Fruit fly (Drosophila melanogaster) whole organism, embryonic: ENCODE data around the gene Nrx-IV.
A peak's percentile ranks its signal among the peaks of the same experiment; 100 is the strongest.

ENCODE experiments used
- Bgb ChIP-seq: fragments of 200-800 bp; sonication (Bioruptor generic); IDR thresholded peaks from 2 replicates; pipeline ENCODE4 v1.3.6; 2022; ENCODE audit warnings: missing biosample characterization, missing genetic modification characterization; ENCODE audit not compliant: partially characterized antibody
- CG10565 ChIP-seq: fragments of 200-800 bp; sonication (Bioruptor generic); optimal IDR thresholded peaks from 3 replicates; lab custom pipeline; 2016; ENCODE audit warnings: missing biosample characterization, mild to moderate bottlenecking, missing genetic modification characterization
- CG11456 ChIP-seq: fragments of 200-800 bp; sonication (Bioruptor generic); IDR thresholded peaks from 3 replicates; pipeline ENCODE4 v1.3.6; 2022; ENCODE audit warnings: missing biosample characterization, missing genetic modification characterization
- CG11504 ChIP-seq: fragments of 200-800 bp; sonication (Bioruptor generic); optimal IDR thresholded peaks from 3 replicates; lab custom pipeline; 2019; ENCODE audit warnings: missing biosample characterization, mild to moderate bottlenecking, missing genetic modification characterization, moderate library complexity
- CG11696 ChIP-seq: fragments of 200-800 bp; sonication (Bioruptor generic); IDR thresholded peaks from 2 replicates; pipeline ENCODE4 v1.3.6; 2022; ENCODE audit warnings: missing biosample characterization, missing genetic modification characterization
- CG12219 ChIP-seq: fragments of 200-800 bp; sonication (Bioruptor generic); optimal IDR thresholded peaks from 3 replicates; lab custom pipeline; 2018; ENCODE audit warnings: missing biosample characterization, mild to moderate bottlenecking, missing genetic modification characterization
- CG12299 ChIP-seq: fragments of 200-800 bp; sonication (Bioruptor generic); optimal IDR thresholded peaks from 2 replicates; lab custom pipeline; 2018; ENCODE audit warnings: missing biosample characterization, mild to moderate bottlenecking, missing genetic modification characterization
- CG13424 ChIP-seq: fragments of 200-800 bp; sonication (Bioruptor generic); optimal IDR thresholded peaks from 2 replicates; lab custom pipeline; 2019; ENCODE audit warnings: missing biosample characterization, mild to moderate bottlenecking, missing genetic modification characterization, moderate library complexity
- CG14050 ChIP-seq: fragments of 200-800 bp; sonication (Bioruptor generic); IDR thresholded peaks from 3 replicates; pipeline ENCODE4 v1.3.6; 2022; ENCODE audit warnings: missing biosample characterization, missing genetic modification characterization
- CG15696 ChIP-seq: fragments of 200-800 bp; sonication (Bioruptor generic); optimal IDR thresholded peaks from 2 replicates; lab custom pipeline; 2019; ENCODE audit warnings: missing biosample characterization, mild to moderate bottlenecking, missing genetic modification characterization, moderate library complexity
- CG16815 ChIP-seq: fragments of 200-800 bp; sonication (Bioruptor generic); optimal IDR thresholded peaks from 3 replicates; lab custom pipeline; 2017; ENCODE audit warnings: missing biosample characterization, mild to moderate bottlenecking, missing genetic modification characterization
- CG17385 ChIP-seq: fragments of 200-800 bp; sonication (Bioruptor generic); optimal IDR thresholded peaks from 3 replicates; lab custom pipeline; 2018; ENCODE audit warnings: missing biosample characterization, mild to moderate bottlenecking, missing genetic modification characterization
- CG17802 ChIP-seq: fragments of 200-800 bp; sonication (Bioruptor generic); optimal IDR thresholded peaks from 2 replicates; lab custom pipeline; 2018; ENCODE audit warnings: missing biosample characterization, mild to moderate bottlenecking, missing genetic modification characterization, moderate library complexity
- CG2129 ChIP-seq: fragments of 200-800 bp; sonication (Bioruptor generic); IDR thresholded peaks from 2 replicates; pipeline ENCODE4 v1.3.6; 2022; ENCODE audit warnings: missing biosample characterization, missing genetic modification characterization; ENCODE audit not compliant: partially characterized antibody
- CG2678 ChIP-seq: fragments of 200-800 bp; sonication (Bioruptor generic); optimal IDR thresholded peaks from 3 replicates; lab custom pipeline; 2019; ENCODE audit warnings: missing biosample characterization, mild to moderate bottlenecking, missing genetic modification characterization, moderate library complexity
- CG2875 ChIP-seq: fragments of 200-800 bp; sonication (Bioruptor generic); optimal IDR thresholded peaks from 2 replicates; lab custom pipeline; 2017; ENCODE audit warnings: missing biosample characterization, mild to moderate bottlenecking, missing genetic modification characterization, missing genetic modification reagents
- CG30403 ChIP-seq: fragments of 200-800 bp; sonication (Bioruptor generic); optimal IDR thresholded peaks from 3 replicates; lab custom pipeline; 2016; ENCODE audit warnings: missing biosample characterization, missing genetic modification characterization
- CG3065 ChIP-seq: fragments of 200-800 bp; sonication (Bioruptor generic); optimal IDR thresholded peaks from 2 replicates; lab custom pipeline; 2016; ENCODE audit warnings: missing biosample characterization, missing genetic modification characterization
- CG3281 ChIP-seq: fragments of 200-800 bp; sonication (Bioruptor generic); optimal IDR thresholded peaks from 3 replicates; lab custom pipeline; 2017; ENCODE audit warnings: missing biosample characterization, mild to moderate bottlenecking, missing genetic modification characterization
- CG3847 ChIP-seq: fragments of 200-800 bp; sonication (Bioruptor generic); IDR thresholded peaks from 2 replicates; pipeline ENCODE4 v1.3.6; 2022; ENCODE audit warnings: missing biosample characterization, missing genetic modification characterization
- CG4617 ChIP-seq: fragments of 200-800 bp; sonication (Bioruptor generic); optimal IDR thresholded peaks from 3 replicates; lab custom pipeline; 2016; ENCODE audit warnings: missing biosample characterization, missing genetic modification characterization, borderline replicate concordance
- CG4854 ChIP-seq: fragments of 200-800 bp; sonication (Bioruptor generic); optimal IDR thresholded peaks from 2 replicates; lab custom pipeline; 2016; ENCODE audit warnings: missing biosample characterization, missing genetic modification characterization, inconsistent platforms
- CG6791 ChIP-seq: fragments of 200-800 bp; sonication (Bioruptor generic); IDR thresholded peaks from 3 replicates; pipeline ENCODE4 v1.3.6; 2022; ENCODE audit warnings: missing biosample characterization, missing genetic modification characterization; ENCODE audit not compliant: partially characterized antibody
- CG8388 ChIP-seq: fragments of 200-800 bp; sonication (Bioruptor generic); optimal IDR thresholded peaks from 2 replicates; lab custom pipeline; 2019; ENCODE audit warnings: missing biosample characterization, mild to moderate bottlenecking, missing genetic modification characterization, moderate library complexity
- CG9797 ChIP-seq: fragments of 200-800 bp; sonication (Bioruptor generic); optimal IDR thresholded peaks from 3 replicates; lab custom pipeline; 2018; ENCODE audit warnings: missing biosample characterization, mild to moderate bottlenecking, missing genetic modification characterization
- Dip3 ChIP-seq: fragments of 200-800 bp; sonication (Bioruptor generic); optimal IDR thresholded peaks from 3 replicates; lab custom pipeline; 2016; ENCODE audit warnings: missing biosample characterization, missing genetic modification characterization
- H15 ChIP-seq: fragments of 200-800 bp; sonication (Bioruptor generic); IDR thresholded peaks from 3 replicates; pipeline ENCODE4 v1.3.6; 2022; ENCODE audit warnings: missing biosample characterization, missing genetic modification characterization
- Hmx ChIP-seq: fragments of 200-800 bp; sonication (Bioruptor generic); optimal IDR thresholded peaks from 2 replicates; lab custom pipeline; 2016; ENCODE audit warnings: missing biosample characterization, missing genetic modification characterization
- Myb ChIP-seq: fragments of 200-800 bp; sonication (Bioruptor generic); optimal IDR thresholded peaks from 2 replicates; lab custom pipeline; 2016; ENCODE audit warnings: missing biosample characterization, missing genetic modification characterization
- Rx ChIP-seq: fragments of 200-800 bp; sonication (Bioruptor generic); IDR thresholded peaks from 2 replicates; pipeline ENCODE4 v1.3.6; 2022; ENCODE audit warnings: missing biosample characterization, missing genetic modification characterization
- Stat92E ChIP-seq, 3 experiments: fragments of >200 bp in 2 of 3; fragments of 200-800 bp in 1 of 3; sonication (Bioruptor generic) in 1 of 3; optimal IDR thresholded peaks; 2 replicates each; lab custom pipeline; 2017 to 2019; ENCODE audit warnings: missing biosample characterization in 3 of 3, missing genetic modification characterization in 3 of 3, mild to moderate bottlenecking in 1 of 3, moderate library complexity in 1 of 3
- ara ChIP-seq: fragments of 200-800 bp; sonication (Bioruptor generic); IDR thresholded peaks from 2 replicates; pipeline ENCODE4 v1.3.6; 2022; ENCODE audit warnings: missing biosample characterization, missing genetic modification characterization
- ash1 ChIP-seq: fragments of 200-800 bp; sonication (Bioruptor generic); optimal IDR thresholded peaks from 2 replicates; lab custom pipeline; 2018; ENCODE audit warnings: missing biosample characterization, mild to moderate bottlenecking, missing genetic modification characterization
- cato ChIP-seq: fragments of 200-800 bp; sonication (Bioruptor generic); optimal IDR thresholded peaks from 2 replicates; lab custom pipeline; 2016; ENCODE audit warnings: missing biosample characterization, missing genetic modification characterization, borderline replicate concordance
- chif ChIP-seq, 2 experiments: fragments of 200-800 bp; sonication (Bioruptor generic); optimal IDR thresholded peaks; 3 replicates each; lab custom pipeline; 2016; ENCODE audit warnings: missing biosample characterization in 2 of 2, missing genetic modification characterization in 2 of 2
- danr ChIP-seq: fragments of 200-800 bp; sonication (Bioruptor generic); IDR thresholded peaks from 2 replicates; pipeline ENCODE4 v1.3.6; 2022; ENCODE audit warnings: missing biosample characterization, missing genetic modification characterization
- dmrt99B ChIP-seq: fragments of 200-800 bp; sonication (Bioruptor generic); optimal IDR thresholded peaks from 2 replicates; lab custom pipeline; 2018; ENCODE audit warnings: missing biosample characterization, mild to moderate bottlenecking, missing genetic modification characterization, moderate library complexity
- fd96Cb ChIP-seq: fragments of 200-800 bp; sonication (Bioruptor generic); optimal IDR thresholded peaks from 2 replicates; lab custom pipeline; 2018; ENCODE audit warnings: missing biosample characterization, mild to moderate bottlenecking, missing genetic modification characterization, moderate library complexity
- grau ChIP-seq: fragments of 200-800 bp; optimal IDR thresholded peaks from 3 replicates; lab custom pipeline; 2019; ENCODE audit warnings: missing biosample characterization, mild to moderate bottlenecking, missing genetic modification characterization, moderate library complexity
- gsb-n ChIP-seq: fragments of 200-800 bp; sonication (Bioruptor generic); optimal IDR thresholded peaks from 3 replicates; lab custom pipeline; 2018; ENCODE audit warnings: missing biosample characterization, mild to moderate bottlenecking, missing genetic modification characterization
- jumu ChIP-seq: fragments of 200-800 bp; sonication (Bioruptor generic); optimal IDR thresholded peaks from 3 replicates; lab custom pipeline; 2016; ENCODE audit warnings: missing biosample characterization, missing genetic modification characterization
- pan ChIP-seq, 4 experiments: fragments of >200 bp in 3 of 4; fragments of 200-800 bp in 1 of 4; sonication (Bioruptor generic) in 1 of 4; optimal IDR thresholded peaks in 3 of 4; IDR thresholded peaks in 1 of 4; 2 replicates each; pipeline versions ENCODE4 v1.3.6 to Lab custom; 2017 to 2022; ENCODE audit warnings: missing biosample characterization in 2 of 4, missing genetic modification characterization in 2 of 4, mixed read lengths in 1 of 4
- pho ChIP-seq: fragments of 200-800 bp; sonication (Bioruptor generic); optimal IDR thresholded peaks from 2 replicates; lab custom pipeline; 2016; ENCODE audit warnings: missing biosample characterization, missing genetic modification characterization
- ranshi ChIP-seq: fragments of 200-800 bp; sonication (Bioruptor generic); IDR thresholded peaks from 2 replicates; pipeline ENCODE4 v1.3.6; 2022; ENCODE audit warnings: missing biosample characterization, missing genetic modification characterization
- schlank ChIP-seq: fragments of 200-800 bp; sonication (Bioruptor generic); optimal IDR thresholded peaks from 2 replicates; lab custom pipeline; 2018; ENCODE audit warnings: missing biosample characterization, mild to moderate bottlenecking, missing genetic modification characterization
- sens-2 ChIP-seq: fragments of 200-800 bp; sonication (Bioruptor generic); IDR thresholded peaks from 2 replicates; pipeline ENCODE4 v1.3.6; 2022; ENCODE audit warnings: missing biosample characterization, missing genetic modification characterization
- shn ChIP-seq: fragments of 200-800 bp; sonication (Bioruptor generic); optimal IDR thresholded peaks from 3 replicates; lab custom pipeline; 2016; ENCODE audit warnings: missing biosample characterization, missing genetic modification characterization
- ssp ChIP-seq: fragments of 200-800 bp; sonication (Bioruptor generic); IDR thresholded peaks from 2 replicates; pipeline ENCODE4 v1.3.6; 2022; ENCODE audit warnings: missing biosample characterization, missing genetic modification characterization
- stwl ChIP-seq: fragments of 200-800 bp; sonication (Bioruptor generic); optimal IDR thresholded peaks from 3 replicates; lab custom pipeline; 2018; ENCODE audit warnings: missing biosample characterization, mild to moderate bottlenecking, missing genetic modification characterization, moderate library complexity
- tap ChIP-seq: fragments of 200-800 bp; optimal IDR thresholded peaks from 3 replicates; lab custom pipeline; 2019; ENCODE audit warnings: missing biosample characterization, mild to moderate bottlenecking, missing genetic modification characterization, moderate library complexity

Nrx-IV gene

DNA sequence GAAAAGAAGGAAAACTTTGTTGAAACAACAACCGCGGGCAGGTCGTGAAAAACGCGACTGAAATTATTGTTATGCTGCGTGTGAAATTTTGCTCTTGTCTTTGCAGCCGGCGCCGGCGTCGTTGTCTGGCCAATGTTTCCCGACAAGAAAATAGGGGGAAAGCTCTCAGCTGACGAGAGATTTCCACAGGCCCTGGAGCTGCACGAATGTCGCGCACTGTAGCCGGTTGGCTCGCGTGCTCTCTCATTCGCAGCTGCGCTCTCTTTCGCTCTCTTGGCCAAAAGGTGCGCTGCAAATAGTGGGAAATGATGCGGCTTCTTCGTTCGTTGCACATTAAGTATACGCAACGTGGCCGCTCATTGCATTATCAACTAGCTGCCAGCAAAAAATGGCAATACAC is 17.4 kb downstream of the Nrx-IV start, which contains the start of gene CG9760 (continued):
- no peak for TF ChIP-seq CG4854 (GFP tag; lab: Kevin White, UChicago)
- TF ChIP-seq dmrt99B (tag; lab: Kevin White, UChicago): no peak
- no peak for TF ChIP-seq grau (tag; lab: Kevin White, UChicago)
- no peak for TF ChIP-seq Bgb (GFP tag; lab: Robert Waterston, UW)
- TF ChIP-seq cato: no peak
- no peak for TF ChIP-seq Stat92E (GFP tag; optimal IDR thresholded peaks at IDR 0.05; lab: Kevin White, UChicago)
- 0 out of 2 replicates have a peak, but pooled peaks have one; percentile 7 for TF ChIP-seq ranshi
- 0 out of 2 replicates have a peak, but pooled peaks have one; percentile 11 for TF ChIP-seq ssp (GFP tag; lab: Robert Waterston, UW)
- TF ChIP-seq gsb-n (tag; lab: Kevin White, UChicago): no peak
- no peak for TF ChIP-seq pan (optimal IDR thresholded peaks at IDR 0.05; lab: Kevin White, UChicago)
- TF ChIP-seq pan (GFP tag; optimal IDR thresholded peaks at IDR 0.05 in 1 of 2, IDR thresholded peaks at IDR 0.05 in 1 of 2): peak in 1 of 2 experiments; percentile 52
- TF ChIP-seq fd96Cb (tag; lab: Kevin White, UChicago): no peak
- no peak for TF ChIP-seq H15 (GFP tag; lab: Robert Waterston, UW)
- peak; percentile 5 for TF ChIP-seq CG17385 (GFP tag; lab: Kevin White, UChicago)
- TF ChIP-seq CG2678 (tag; lab: Kevin White, UChicago): no peak
- TF ChIP-seq CG11504 (tag; lab: Kevin White, UChicago): no peak
- no peak for TF ChIP-seq chif (GFP tag; optimal IDR thresholded peaks at IDR 0.05; lab: Kevin White, UChicago)
- no peak for TF ChIP-seq CG14050 (GFP tag; lab: Robert Waterston, UW)
- TF ChIP-seq CG3065 (GFP tag; lab: Kevin White, UChicago): no peak
- no peak for TF ChIP-seq CG12299
- no peak for TF ChIP-seq jumu
- TF ChIP-seq CG2875 (GFP tag; lab: Kevin White, UChicago): no peak
- TF ChIP-seq CG16815: no peak
- TF ChIP-seq CG11696: no peak
- TF ChIP-seq CG13424 (tag; lab: Kevin White, UChicago): no peak
- no peak for TF ChIP-seq tap (tag; lab: Kevin White, UChicago)
- TF ChIP-seq CG4617: no peak
- no peak for TF ChIP-seq ash1
- TF ChIP-seq CG12219 (GFP tag; lab: Kevin White, UChicago): no peak
- TF ChIP-seq ara (GFP tag; lab: Robert Waterston, UW): no peak
- no peak for TF ChIP-seq CG3281 (GFP tag; lab: Kevin White, UChicago)
- no peak for TF ChIP-seq CG30403 (GFP tag; lab: Kevin White, UChicago)
- TF ChIP-seq schlank (tag; lab: Kevin White, UChicago): no peak
- TF ChIP-seq CG8388 (GFP tag; lab: Kevin White, UChicago): peak; percentile 34
- no peak for TF ChIP-seq CG15696
- TF ChIP-seq CG10565: no peak
- TF ChIP-seq CG9797: no peak
- TF ChIP-seq CG3847: no peak
- TF ChIP-seq CG17802 (tag; lab: Kevin White, UChicago): no peak
- no peak for TF ChIP-seq shn (GFP tag; lab: Kevin White, UChicago)
- TF ChIP-seq pho (GFP tag; lab: Kevin White, UChicago): no peak
- no peak for TF ChIP-seq stwl (tag; lab: Kevin White, UChicago)
- TF ChIP-seq Hmx (GFP tag; lab: Kevin White, UChicago): no peak
- no peak for TF ChIP-seq CG2129 (GFP tag; lab: Robert Waterston, UW)
- no peak for TF ChIP-seq Myb (GFP tag; lab: Kevin White, UChicago)
- TF ChIP-seq CG11456: no peak
- TF ChIP-seq CG6791: no peak
- no peak for TF ChIP-seq sens-2 (GFP tag; lab: Robert Waterston, UW)
- no peak for TF ChIP-seq danr (GFP tag; lab: Robert Waterston, UW)
- TF ChIP-seq Rx: 0 out of 2 replicates have a peak, but pooled peaks have one; percentile 22
- TF ChIP-seq Dip3: no peak
